Worm (Caenorhabditis elegans) whole organism, midembryonic: ENCODE measurements around the gene mpst-1.

Source experiments
- T22C8.4 ChIP-seq: fragments of 200-800 bp; sonication (Bioruptor generic); IDR thresholded peaks from 2 replicates; pipeline ENCODE4 v1.3.6; 2022; ENCODE audit warnings: missing genetic modification characterization, missing compliant biosample characterization
- cog-1 ChIP-seq: sonication (generic microtip); optimal IDR thresholded peaks from 2 replicates; lab custom pipeline; 2016; ENCODE audit warnings: missing genetic modification characterization, missing compliant biosample characterization
- flt-1 ChIP-seq: fragments of 200-800 bp; sonication (Bioruptor generic); IDR thresholded peaks from 2 replicates; pipeline ENCODE4 v1.3.6; 2022; ENCODE audit warnings: missing genetic modification characterization, missing compliant biosample characterization
- klf-2 ChIP-seq: fragments of 200-800 bp; sonication (Bioruptor generic); conservative IDR thresholded peaks from 2 replicates; pipeline ENCODE4 v1.3.6; 2022; ENCODE audit warnings: missing genetic modification reagents, missing genetic modification characterization, missing compliant biosample characterization
- med-1 ChIP-seq: sonication (generic microtip); optimal IDR thresholded peaks from 2 replicates; lab custom pipeline; 2017; ENCODE audit warnings: missing genetic modification characterization, mild to moderate bottlenecking, missing compliant biosample characterization, antibody characterized with exemption, missing genetic modification reagents; ENCODE audit not compliant: insufficient read depth
- ref-1 ChIP-seq: fragments of 200-800 bp; sonication (Bioruptor generic); conservative IDR thresholded peaks from 2 replicates; pipeline ENCODE4 v1.3.6; 2022; ENCODE audit warnings: missing genetic modification reagents, missing genetic modification characterization, missing compliant biosample characterization
- tab-1 ChIP-seq: fragments of 200-800 bp; sonication (Bioruptor generic); IDR thresholded peaks from 2 replicates; pipeline ENCODE4 v1.3.6; 2022; ENCODE audit warnings: missing genetic modification characterization, missing compliant biosample characterization
- ztf-23 ChIP-seq: fragments of 200-800 bp; sonication (Bioruptor generic); IDR thresholded peaks from 2 replicates; pipeline ENCODE4 v1.3.6; 2022; ENCODE audit warnings: missing genetic modification reagents, missing genetic modification characterization, missing compliant biosample characterization
- ztf-29 ChIP-seq: fragments of 200-800 bp; sonication (Bioruptor generic); IDR thresholded peaks from 2 replicates; pipeline ENCODE4 v1.3.6; 2022; ENCODE audit warnings: missing genetic modification reagents, missing genetic modification characterization, missing compliant biosample characterization

The mpst-1 gene

ce11 chrV:11818064-11818463, 8.8 kb downstream of the mpst-1 start:
- TF ChIP-seq ztf-23: 0 out of 2 replicates have a peak, but pooled peaks have one; percentile 29
- no peak for TF ChIP-seq ztf-29

ce11 chrV:11817263-11817726, 9.6 kb downstream of the mpst-1 start:
- no peak for TF ChIP-seq flt-1
- TF ChIP-seq ref-1 (GFP tag; lab: Robert Waterston, UW): no peak
- TF ChIP-seq ztf-23: no peak
- TF ChIP-seq tab-1 (GFP tag; lab: Robert Waterston, UW): no peak
- no peak for TF ChIP-seq cog-1
- TF ChIP-seq klf-2 (GFP tag; lab: Robert Waterston, UW): no peak
- TF ChIP-seq T22C8.4 (GFP tag; lab: Robert Waterston, UW): no peak
- no peak for TF ChIP-seq ztf-29
- no peak for TF ChIP-seq med-1 (GFP tag; lab: Kevin White, UChicago)

ce11 chrV:11815566-11815965, 11.3 kb downstream of the mpst-1 start:
- TF ChIP-seq ref-1 (GFP tag; lab: Robert Waterston, UW) (no peak), T22C8.4 (GFP tag; lab: Robert Waterston, UW) (no peak), ztf-29 (no peak), ztf-23 (no peak), med-1 (GFP tag; lab: Kevin White, UChicago) (no peak), flt-1 (no peak), tab-1 (GFP tag; lab: Robert Waterston, UW) (no peak), klf-2 (GFP tag; lab: Robert Waterston, UW) (no peak), cog-1 (no peak)

ce11 chrV:11811921-11812320, 14.9 kb downstream of the mpst-1 start, which contains the start of gene D2023.3:
Gene D2023.3, minus strand, starts transcription at chrV:11812021.
- TF ChIP-seq cog-1 (no peak), ref-1 (GFP tag; lab: Robert Waterston, UW) (no peak), flt-1 (no peak), ztf-29 (no peak), med-1 (GFP tag; lab: Kevin White, UChicago) (no peak)

ce11 chrV:11809935-11810334, 16.9 kb downstream of the mpst-1 start:
- TF ChIP-seq flt-1 (no peak), med-1 (GFP tag; lab: Kevin White, UChicago) (no peak), ztf-29 (no peak), cog-1 (no peak), T22C8.4 (GFP tag; lab: Robert Waterston, UW) (no peak), ztf-23 (no peak), klf-2 (GFP tag; lab: Robert Waterston, UW) (no peak), ref-1 (GFP tag; lab: Robert Waterston, UW) (no peak), tab-1 (GFP tag; lab: Robert Waterston, UW) (no peak)

- TF ChIP-seq ref-1 (GFP tag; lab: Robert Waterston, UW) (no peak), ztf-29 (no peak), T22C8.4 (GFP tag; lab: Robert Waterston, UW) (no peak), med-1 (GFP tag; lab: Kevin White, UChicago) (no peak), klf-2 (GFP tag; lab: Robert Waterston, UW) (no peak)
Observed at ce11 chrV:11803518-11803994, 23.3 kb downstream of the mpst-1 start.

- TF ChIP-seq T22C8.4 (GFP tag; lab: Robert Waterston, UW) (no peak), cog-1 (no peak), ref-1 (GFP tag; lab: Robert Waterston, UW) (no peak), ztf-29 (no peak)
Observed at ce11 chrV:11802508-11802907, 24.4 kb downstream of the mpst-1 start.

- TF ChIP-seq ztf-29 (no peak), ztf-23 (no peak), med-1 (GFP tag; lab: Kevin White, UChicago) (no peak), cog-1 (no peak), klf-2 (GFP tag; lab: Robert Waterston, UW) (no peak), ref-1 (GFP tag; lab: Robert Waterston, UW) (no peak), flt-1 (no peak), T22C8.4 (GFP tag; lab: Robert Waterston, UW) (no peak), tab-1 (GFP tag; lab: Robert Waterston, UW) (no peak)
Observed at ce11 chrV:11801076-11801849, 25.6 kb downstream of the mpst-1 start.

- TF ChIP-seq ref-1 (GFP tag; lab: Robert Waterston, UW) (no peak), flt-1 (no peak), ztf-29 (no peak), cog-1 (no peak), ztf-23 (no peak), tab-1 (GFP tag; lab: Robert Waterston, UW) (no peak), med-1 (GFP tag; lab: Kevin White, UChicago) (no peak), T22C8.4 (GFP tag; lab: Robert Waterston, UW) (no peak), klf-2 (GFP tag; lab: Robert Waterston, UW) (no peak)
Observed at ce11 chrV:11800486-11800885, 26.4 kb downstream of the mpst-1 start.

- TF ChIP-seq ref-1 (GFP tag; lab: Robert Waterston, UW) (no peak), ztf-29 (no peak), flt-1 (no peak), tab-1 (GFP tag; lab: Robert Waterston, UW) (no peak), cog-1 (no peak), med-1 (GFP tag; lab: Kevin White, UChicago) (no peak), ztf-23 (no peak), T22C8.4 (GFP tag; lab: Robert Waterston, UW) (no peak), klf-2 (GFP tag; lab: Robert Waterston, UW) (no peak)
Observed at ce11 chrV:11799252-11799822, 27.5 kb downstream of the mpst-1 start.
